Fruit fly (Drosophila melanogaster) whole organism, embryonic: ENCODE results near the gene PIP82.

Experiments used
- Ada2b ChIP-seq: fragments of 200-800 bp; sonication (Bioruptor generic); IDR thresholded peaks from 2 replicates; pipeline ENCODE4 v1.3.6; 2022; ENCODE audit warnings: missing biosample characterization, missing genetic modification characterization
- BEAF-32 ChIP-seq: fragments of 200-800 bp; sonication (Bioruptor generic); optimal IDR thresholded peaks from 3 replicates; lab custom pipeline; 2017; ENCODE audit warnings: missing biosample characterization, missing genetic modification characterization, mild to moderate bottlenecking, moderate library complexity, missing genetic modification reagents
- CG12155 ChIP-seq: fragments of 200-800 bp; sonication (Bioruptor generic); optimal IDR thresholded peaks from 3 replicates; lab custom pipeline; 2016; ENCODE audit warnings: missing biosample characterization, missing genetic modification characterization
- CG12236 ChIP-seq: fragments of 200-800 bp; sonication (Bioruptor generic); optimal IDR thresholded peaks from 2 replicates; lab custom pipeline; 2016; ENCODE audit warnings: missing biosample characterization, missing genetic modification characterization
- CG12391 ChIP-seq: fragments of 200-800 bp; sonication (Bioruptor generic); optimal IDR thresholded peaks from 3 replicates; lab custom pipeline; 2018; ENCODE audit warnings: missing biosample characterization, mild to moderate bottlenecking, missing genetic modification characterization, moderate library complexity
- CG13123 ChIP-seq: fragments of 200-800 bp; sonication (Bioruptor generic); optimal IDR thresholded peaks from 2 replicates; lab custom pipeline; 2016; ENCODE audit warnings: missing biosample characterization, missing genetic modification characterization
- CG14050 ChIP-seq: fragments of 200-800 bp; sonication (Bioruptor generic); IDR thresholded peaks from 3 replicates; pipeline ENCODE4 v1.3.6; 2022; ENCODE audit warnings: missing biosample characterization, missing genetic modification characterization
- CG15269 ChIP-seq: fragments of 200-800 bp; sonication (Bioruptor generic); optimal IDR thresholded peaks from 2 replicates; lab custom pipeline; 2018; ENCODE audit warnings: missing biosample characterization, mild to moderate bottlenecking, missing genetic modification characterization, moderate library complexity
- CG16813 ChIP-seq: fragments of 200-800 bp; sonication (Bioruptor generic); IDR thresholded peaks from 3 replicates; pipeline ENCODE4 v1.3.6; 2022; ENCODE audit warnings: missing biosample characterization, missing genetic modification characterization; ENCODE audit not compliant: partially characterized antibody
- CG18011 ChIP-seq: fragments of 200-800 bp; sonication (Bioruptor generic); optimal IDR thresholded peaks from 2 replicates; lab custom pipeline; 2017; ENCODE audit warnings: missing biosample characterization, missing genetic modification characterization, mild to moderate bottlenecking, moderate library complexity, missing genotype
- CG2120 ChIP-seq: fragments of 200-800 bp; sonication (Bioruptor generic); optimal IDR thresholded peaks from 3 replicates; lab custom pipeline; 2016; ENCODE audit warnings: missing biosample characterization, missing genetic modification characterization
- CG30403 ChIP-seq: fragments of 200-800 bp; sonication (Bioruptor generic); optimal IDR thresholded peaks from 3 replicates; lab custom pipeline; 2016; ENCODE audit warnings: missing biosample characterization, missing genetic modification characterization
- CG31388 ChIP-seq: fragments of 200-800 bp; sonication (Bioruptor generic); optimal IDR thresholded peaks from 2 replicates; lab custom pipeline; 2016; ENCODE audit warnings: missing biosample characterization, missing genetic modification characterization
- CG3163 ChIP-seq: fragments of 200-800 bp; sonication (Bioruptor generic); optimal IDR thresholded peaks from 3 replicates; lab custom pipeline; 2016; ENCODE audit warnings: missing biosample characterization, missing genetic modification characterization
- CG32767 ChIP-seq: fragments of 200-800 bp; sonication (Bioruptor generic); IDR thresholded peaks from 2 replicates; pipeline ENCODE4 v1.3.6; 2022; ENCODE audit warnings: missing biosample characterization, missing genetic modification characterization
- CG4854 ChIP-seq: fragments of 200-800 bp; sonication (Bioruptor generic); optimal IDR thresholded peaks from 2 replicates; lab custom pipeline; 2016; ENCODE audit warnings: missing biosample characterization, missing genetic modification characterization, inconsistent platforms
- CG8924 ChIP-seq: fragments of 200-800 bp; optimal IDR thresholded peaks from 3 replicates; lab custom pipeline; 2019; ENCODE audit warnings: missing biosample characterization, mild to moderate bottlenecking, missing genetic modification characterization, moderate library complexity
- Doc2 ChIP-seq: fragments of 200-800 bp; sonication (Bioruptor generic); IDR thresholded peaks from 2 replicates; pipeline ENCODE4 v1.3.6; 2022; ENCODE audit warnings: missing biosample characterization, missing genetic modification characterization
- HLHmδ ChIP-seq: fragments of 200-800 bp; sonication (Bioruptor generic); optimal IDR thresholded peaks from 2 replicates; lab custom pipeline; 2018; ENCODE audit warnings: missing biosample characterization, mild to moderate bottlenecking, missing genetic modification characterization, moderate library complexity
- Hey ChIP-seq: fragments of 200-800 bp; sonication (Bioruptor generic); optimal IDR thresholded peaks from 3 replicates; lab custom pipeline; 2018; ENCODE audit warnings: missing biosample characterization, mild to moderate bottlenecking, missing genetic modification characterization
- Hmr ChIP-seq: fragments of 200-800 bp; sonication (Bioruptor generic); optimal IDR thresholded peaks from 3 replicates; lab custom pipeline; 2017; ENCODE audit warnings: mild to moderate bottlenecking, missing biosample characterization, missing genetic modification reagents, missing genetic modification characterization
- Mad ChIP-seq: fragments of 200-800 bp; sonication (Bioruptor generic); optimal IDR thresholded peaks from 2 replicates; lab custom pipeline; 2016; ENCODE audit warnings: missing biosample characterization, missing genetic modification characterization
- Med ChIP-seq: fragments of 200-800 bp; sonication (Bioruptor generic); peaks from one replicate; lab custom pipeline; 2016; ENCODE audit warnings: missing biosample characterization, missing genetic modification characterization, mild to moderate bottlenecking, inconsistent platforms, moderate library complexity
- Pdp1 ChIP-seq, 2 experiments: fragments of 200-800 bp; sonication (Bioruptor generic); optimal IDR thresholded peaks; 3 replicates each; lab custom pipeline; 2016; ENCODE audit warnings: missing biosample characterization in 2 of 2, missing genetic modification characterization in 2 of 2, mild to moderate bottlenecking in 1 of 2, moderate library complexity in 1 of 2
- Poxn ChIP-seq: fragments of 200-800 bp; sonication (Bioruptor generic); IDR thresholded peaks from 2 replicates; pipeline ENCODE4 v1.3.6; 2022; ENCODE audit warnings: missing biosample characterization, missing genetic modification characterization
- Sox102F ChIP-seq: fragments of 200-800 bp; sonication (Bioruptor generic); optimal IDR thresholded peaks from 2 replicates; lab custom pipeline; 2018; ENCODE audit warnings: missing biosample characterization, mild to moderate bottlenecking, missing genetic modification characterization, moderate library complexity
- bbx ChIP-seq: fragments of 200-800 bp; sonication (Bioruptor generic); IDR thresholded peaks from 2 replicates; pipeline ENCODE4 v1.3.6; 2022; ENCODE audit warnings: missing biosample characterization, missing genetic modification characterization; ENCODE audit not compliant: partially characterized antibody
- chn ChIP-seq: fragments of 200-800 bp; sonication (Bioruptor generic); optimal IDR thresholded peaks from 2 replicates; lab custom pipeline; 2016; ENCODE audit warnings: missing biosample characterization, missing genetic modification characterization
- cwo ChIP-seq: fragments of 200-800 bp; sonication (Bioruptor generic); optimal IDR thresholded peaks from 3 replicates; lab custom pipeline; 2017; ENCODE audit warnings: missing biosample characterization, missing genetic modification characterization, mild to moderate bottlenecking, moderate library complexity, missing genetic modification reagents
- dm ChIP-seq: fragments of 200-800 bp; sonication (Bioruptor generic); optimal IDR thresholded peaks from 3 replicates; lab custom pipeline; 2016; ENCODE audit warnings: missing biosample characterization, missing genetic modification characterization
- exex ChIP-seq: fragments of 200-800 bp; sonication (Bioruptor generic); optimal IDR thresholded peaks from 4 replicates; lab custom pipeline; 2018; ENCODE audit warnings: missing biosample characterization, mild to moderate bottlenecking, missing genetic modification characterization, moderate library complexity
- grn ChIP-seq: fragments of 200-800 bp; sonication (Bioruptor generic); optimal IDR thresholded peaks from 3 replicates; lab custom pipeline; 2017; ENCODE audit warnings: missing biosample characterization, missing genetic modification characterization
- ham ChIP-seq: fragments of 200-800 bp; sonication (Bioruptor generic); IDR thresholded peaks from 2 replicates; pipeline ENCODE4 v1.3.6; 2022; ENCODE audit warnings: missing biosample characterization, missing genetic modification characterization
- hth ChIP-seq: fragments of >200 bp; optimal IDR thresholded peaks from 2 replicates; lab custom pipeline; 2017; ENCODE audit warnings: inconsistent platforms
- kah ChIP-seq: fragments of 200-800 bp; sonication (Bioruptor generic); optimal IDR thresholded peaks from 2 replicates; lab custom pipeline; 2018; ENCODE audit warnings: missing biosample characterization, mild to moderate bottlenecking, missing genetic modification characterization
- lab ChIP-seq: fragments of 200-800 bp; sonication (Bioruptor generic); optimal IDR thresholded peaks from 3 replicates; lab custom pipeline; 2017; ENCODE audit warnings: missing biosample characterization, missing genetic modification characterization, mild to moderate bottlenecking, moderate library complexity, missing genetic modification reagents
- mirr ChIP-seq: fragments of 200-800 bp; sonication (Bioruptor generic); optimal IDR thresholded peaks from 3 replicates; lab custom pipeline; 2018; ENCODE audit warnings: missing biosample characterization, mild to moderate bottlenecking, missing genetic modification characterization
- nom ChIP-seq: fragments of 200-800 bp; sonication (Bioruptor generic); optimal IDR thresholded peaks from 2 replicates; lab custom pipeline; 2017; ENCODE audit warnings: missing biosample characterization, missing genetic modification characterization, mild to moderate bottlenecking, moderate library complexity, missing genetic modification reagents
- pfk ChIP-seq: fragments of 200-800 bp; sonication (Bioruptor generic); optimal IDR thresholded peaks from 2 replicates; lab custom pipeline; 2018; ENCODE audit warnings: missing biosample characterization, mild to moderate bottlenecking, missing genetic modification characterization, moderate library complexity
- row ChIP-seq: fragments of 200-800 bp; sonication (Bioruptor generic); IDR thresholded peaks from 3 replicates; pipeline ENCODE4 v1.3.6; 2022; ENCODE audit warnings: missing biosample characterization, missing genetic modification characterization
- sd ChIP-seq: fragments of 200-800 bp; sonication (Bioruptor generic); optimal IDR thresholded peaks from 3 replicates; lab custom pipeline; 2018; ENCODE audit warnings: missing biosample characterization, mild to moderate bottlenecking, missing genetic modification characterization, moderate library complexity
- sens-2 ChIP-seq: fragments of 200-800 bp; sonication (Bioruptor generic); IDR thresholded peaks from 2 replicates; pipeline ENCODE4 v1.3.6; 2022; ENCODE audit warnings: missing biosample characterization, missing genetic modification characterization
- shn ChIP-seq: fragments of 200-800 bp; sonication (Bioruptor generic); optimal IDR thresholded peaks from 3 replicates; lab custom pipeline; 2016; ENCODE audit warnings: missing biosample characterization, missing genetic modification characterization
- sug ChIP-seq: fragments of 200-800 bp; optimal IDR thresholded peaks from 2 replicates; lab custom pipeline; 2019; ENCODE audit warnings: missing biosample characterization, mild to moderate bottlenecking, missing genetic modification characterization, moderate library complexity
- unpg ChIP-seq: fragments of 200-800 bp; sonication (Bioruptor generic); optimal IDR thresholded peaks from 3 replicates; lab custom pipeline; 2018; ENCODE audit warnings: missing biosample characterization, mild to moderate bottlenecking, missing genetic modification characterization, moderate library complexity
- zfh1 ChIP-seq: fragments of 200-800 bp; sonication (Bioruptor generic); IDR thresholded peaks from 3 replicates; pipeline ENCODE4 v1.3.6; 2022; ENCODE audit warnings: missing biosample characterization, missing genetic modification characterization

Gene PIP82

DNA sequence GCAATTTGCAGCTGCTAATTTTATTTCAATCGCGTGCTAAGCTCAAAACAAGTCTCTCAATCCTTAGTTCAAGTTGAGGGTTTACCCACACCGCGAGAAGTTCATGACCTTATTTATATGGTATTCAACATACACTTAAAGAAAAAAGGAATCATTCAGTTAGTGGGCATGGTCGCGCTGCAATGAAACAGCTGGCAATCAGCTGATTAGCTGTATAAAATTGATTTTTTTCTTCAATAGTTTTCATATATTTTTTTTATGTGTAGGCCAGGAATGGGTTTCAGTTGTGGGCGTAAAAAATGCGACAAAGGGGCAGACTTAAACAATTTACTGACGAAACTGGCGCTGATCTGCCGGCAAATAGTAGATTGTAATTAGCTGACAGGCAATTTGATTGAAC is 30.3 kb downstream of the PIP82 start (continued):
- TF ChIP-seq BEAF-32 (GFP tag; lab: Kevin White, UChicago) (no peak), CG4854 (no peak), HLHmδ (GFP tag; lab: Kevin White, UChicago) (no peak), pfk (GFP tag; lab: Kevin White, UChicago) (no peak), CG3163 (GFP tag; lab: Kevin White, UChicago) (no peak), zfh1 (peak; percentile 31; the same call in 1 of the 3 replicates), CG13123 (GFP tag; lab: Kevin White, UChicago) (no peak), lab (GFP tag; lab: Kevin White, UChicago) (peak; percentile 28), Hmr (GFP tag; lab: Kevin White, UChicago) (no peak), CG8924 (tag; lab: Kevin White, UChicago) (no peak), CG30403 (GFP tag; lab: Kevin White, UChicago) (no peak), CG16813 (GFP tag; lab: Robert Waterston, UW) (no peak)

DNA sequence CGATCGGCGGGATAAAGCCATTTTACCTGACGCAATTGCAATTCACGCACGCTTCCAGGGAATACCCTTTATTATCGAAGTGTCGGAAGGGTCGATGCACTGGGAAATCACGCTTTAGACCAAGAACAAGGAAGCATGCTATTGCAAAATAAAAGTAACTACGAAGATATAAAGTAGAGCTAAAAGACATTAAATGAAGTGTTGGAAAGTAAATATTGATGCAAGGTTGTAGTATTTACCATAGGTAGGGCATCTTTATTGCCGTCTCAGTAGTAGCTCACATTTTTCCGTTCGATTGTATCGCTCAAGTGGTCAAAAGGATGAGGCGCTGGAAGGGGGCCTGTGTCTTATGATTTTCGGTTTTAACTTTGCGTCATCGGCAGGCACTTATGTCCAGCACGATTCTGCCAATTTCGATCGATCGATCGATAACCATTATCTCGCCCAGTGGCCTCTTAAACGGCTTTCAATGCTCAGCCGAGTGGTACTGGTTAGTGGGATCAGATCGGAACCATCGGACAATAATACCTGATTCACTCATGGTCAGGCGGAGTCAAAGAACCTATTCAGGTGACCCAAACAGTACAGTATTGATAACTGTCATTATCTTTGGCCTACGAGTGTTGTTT is 31.8 kb downstream of the PIP82 start:
- TF ChIP-seq sens-2 (GFP tag; lab: Robert Waterston, UW) (no peak), Hey (peak; percentile 11), sug (tag; lab: Kevin White, UChicago) (peak; percentile 12), row (GFP tag; lab: Robert Waterston, UW) (0 out of 3 replicates have a peak, but pooled peaks have one; percentile 11), Med (GFP tag; lab: Kevin White, UChicago) (peak; percentile 40), kah (no peak), mirr (GFP tag; lab: Kevin White, UChicago) (peak; percentile 48), exex (tag; lab: Kevin White, UChicago) (peak; percentile 58), hth (lab: Kevin White, UChicago) (no peak), CG31388 (GFP tag; lab: Kevin White, UChicago) (no peak), CG12155 (GFP tag; lab: Kevin White, UChicago) (no peak), grn (GFP tag; lab: Kevin White, UChicago) (peak; percentile 63), Mad (GFP tag; lab: Kevin White, UChicago) (no peak), cwo (GFP tag; lab: Kevin White, UChicago) (peak; percentile 60), CG2120 (GFP tag; lab: Kevin White, UChicago) (peak; percentile 3)

DNA sequence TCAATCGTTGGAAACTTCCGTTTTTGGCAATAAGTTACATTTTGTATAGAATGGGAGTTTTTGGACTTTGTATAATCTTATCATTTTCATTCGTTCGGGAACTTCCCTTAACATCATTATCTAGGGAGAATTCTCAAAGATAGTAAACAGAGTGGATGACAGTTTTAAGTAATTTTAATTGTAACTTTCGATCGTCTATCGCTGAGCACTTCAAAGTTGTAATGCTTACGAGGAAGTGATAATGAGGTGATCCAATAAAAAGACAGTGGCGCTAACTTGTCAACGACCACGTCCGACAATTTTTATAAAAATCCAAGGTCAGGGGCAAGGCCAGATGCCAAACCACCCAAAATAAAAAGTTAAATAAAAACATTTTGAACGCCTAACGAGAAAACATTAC is 33.1 kb downstream of the PIP82 start:
- peak; percentile 77 for TF ChIP-seq exex (tag; lab: Kevin White, UChicago)
- no peak for TF ChIP-seq unpg
- TF ChIP-seq sd (tag; lab: Kevin White, UChicago), result peak; percentile 31
- no peak for TF ChIP-seq CG32767 (GFP tag; lab: Robert Waterston, UW)
- no peak for TF ChIP-seq dm (GFP tag; lab: Kevin White, UChicago)
- TF ChIP-seq Pdp1 (GFP tag; optimal IDR thresholded peaks at IDR 0.05; lab: Kevin White, UChicago), result peak in 1 of 2 experiments; percentile 55
- TF ChIP-seq mirr (GFP tag; lab: Kevin White, UChicago), result peak; percentile 62

DNA sequence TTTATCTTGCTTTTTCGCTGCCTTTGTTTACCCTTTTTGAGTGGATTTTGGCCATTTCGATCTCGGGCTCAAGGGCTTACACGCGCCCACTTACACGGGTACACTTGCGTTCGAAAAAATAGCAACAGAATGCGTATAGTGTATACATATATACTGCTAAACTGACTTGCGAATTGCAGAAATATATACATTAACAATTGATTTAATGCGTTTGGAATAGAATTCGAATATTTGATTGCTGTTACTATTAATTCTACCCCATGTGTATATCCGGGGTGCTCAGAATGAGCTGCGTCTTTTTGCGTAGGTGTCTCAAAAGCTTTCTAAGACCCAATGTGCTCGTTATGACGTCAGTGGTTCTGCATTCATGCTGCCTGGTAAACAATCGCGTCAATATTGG is 36.0 kb downstream of the PIP82 start:
- TF ChIP-seq Sox102F (GFP tag; lab: Kevin White, UChicago) (peak; percentile 24), chn (GFP tag; lab: Kevin White, UChicago) (no peak), Doc2 (GFP tag; lab: Robert Waterston, UW) (peak; percentile 50; the same call in 1 of the 2 replicates), CG12236 (GFP tag; lab: Kevin White, UChicago) (no peak), nom (GFP tag; lab: Kevin White, UChicago) (no peak), CG14050 (GFP tag; lab: Robert Waterston, UW) (peak; percentile 16; the same call in 1 of the 3 replicates), CG12391 (tag; lab: Kevin White, UChicago) (no peak), shn (no peak), bbx (GFP tag; lab: Robert Waterston, UW) (no peak), Poxn (no peak), CG18011 (GFP tag; lab: Kevin White, UChicago) (no peak), ham (no peak), Ada2b (peak; percentile 63), CG3163 (GFP tag; lab: Kevin White, UChicago) (no peak), CG15269 (tag; lab: Kevin White, UChicago) (peak; percentile 56)
